Fruit fly (Drosophila melanogaster) whole organism: ENCODE results near the gene Cyfip.

ENCODE experiments used
- CG8478 ChIP-seq: fragments of >200 bp; optimal IDR thresholded peaks from 2 replicates; lab custom pipeline; 2018; ENCODE audit warnings: inconsistent platforms
- Dll ChIP-seq: fragments of >200 bp; optimal IDR thresholded peaks from 2 replicates; lab custom pipeline; 2017
- EcR ChIP-seq, 2 experiments: fragments of >200 bp; optimal IDR thresholded peaks; 2 replicates each; lab custom pipeline; 2017; ENCODE audit warnings: missing biosample characterization in 2 of 2, missing genetic modification characterization in 2 of 2, missing genetic modification reagents in 2 of 2
- pan ChIP-seq: fragments of >200 bp; optimal IDR thresholded peaks from 2 replicates; lab custom pipeline; 2017
- psq ChIP-seq: fragments of >200 bp; optimal IDR thresholded peaks from 2 replicates; lab custom pipeline; 2017
- usp ChIP-seq: fragments of >200 bp; optimal IDR thresholded peaks from 2 replicates; lab custom pipeline; 2017; ENCODE audit warnings: missing biosample characterization, missing genetic modification characterization, mixed read lengths

The Cyfip gene

DNA sequence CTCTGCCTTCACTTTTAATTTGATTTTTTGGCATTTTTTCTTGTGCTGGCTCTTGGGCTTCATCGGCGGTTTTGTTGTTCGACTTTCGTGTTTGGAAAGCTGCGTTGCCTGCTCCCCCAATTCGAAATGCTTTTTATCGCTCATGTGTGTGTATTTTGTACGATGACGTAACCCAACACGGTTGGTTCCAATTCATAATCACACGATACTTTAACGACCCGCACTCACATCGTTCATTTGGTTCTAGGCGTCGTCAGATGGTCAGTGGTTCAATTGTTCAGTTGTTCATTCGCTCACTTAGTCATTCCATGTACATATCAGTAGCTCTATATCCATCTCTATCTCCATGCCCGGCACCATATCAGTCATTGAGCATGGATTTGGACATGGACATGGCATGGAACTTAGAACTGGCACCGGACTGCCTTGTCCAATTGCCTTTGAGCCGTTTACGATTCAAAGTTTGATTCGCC, 39.2 kb upstream of the Cyfip start:
- TF ChIP-seq Dll (lab: Kevin White, UChicago) (no peak), psq (lab: Kevin White, UChicago) (no peak), pan (lab: Kevin White, UChicago) (no peak), CG8478 (lab: Kevin White, UChicago) (no peak), usp (GFP tag; lab: Kevin White, UChicago) (no peak), EcR (GFP tag; optimal IDR thresholded peaks at IDR 0.05; lab: Kevin White, UChicago) (no peak)

DNA sequence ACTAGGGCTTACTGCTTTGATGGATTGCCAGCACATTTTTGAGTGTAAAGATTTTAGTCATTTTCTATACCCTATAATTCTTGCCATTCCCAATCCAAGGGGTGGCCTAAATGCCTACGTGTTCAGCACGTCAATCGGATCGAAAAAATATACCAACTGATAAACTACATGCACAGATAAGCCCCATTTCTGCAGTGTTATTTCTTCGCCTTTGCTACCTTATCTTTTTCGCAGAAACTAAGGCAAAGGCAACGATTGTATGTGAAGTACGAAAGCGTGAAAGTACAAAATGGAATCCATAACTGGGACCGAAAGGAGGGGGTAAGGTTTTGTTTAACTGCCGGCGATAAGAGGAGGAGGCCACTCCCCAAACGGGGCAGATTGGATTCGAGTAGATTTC, 35.2 kb upstream of the Cyfip start:
- no peak for TF ChIP-seq pan (lab: Kevin White, UChicago)
- TF ChIP-seq usp (GFP tag; lab: Kevin White, UChicago) = no peak
- no peak for TF ChIP-seq CG8478 (lab: Kevin White, UChicago)

DNA sequence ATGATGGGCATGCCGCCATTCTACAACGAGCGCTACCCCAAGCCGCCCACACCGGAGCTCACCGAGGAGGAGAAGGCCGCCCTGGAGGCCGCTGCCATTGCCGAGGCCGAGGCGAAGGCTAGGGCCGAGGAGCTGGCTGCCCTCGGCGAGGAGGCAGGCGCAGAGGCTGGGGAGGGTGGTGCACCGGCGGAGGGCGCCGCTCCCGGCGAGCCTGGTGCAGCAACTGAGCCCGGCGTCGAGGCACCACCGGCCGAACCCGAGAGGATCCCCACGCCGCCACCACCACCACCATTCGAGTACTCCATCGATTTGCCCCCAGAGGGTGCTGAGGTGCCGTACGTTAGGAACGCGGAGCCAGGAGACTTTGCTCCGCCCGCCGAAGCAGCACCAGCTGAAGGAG, 27.8 kb upstream of the Cyfip start:
- TF ChIP-seq psq (lab: Kevin White, UChicago) = no peak
- TF ChIP-seq pan (lab: Kevin White, UChicago) = no peak
- TF ChIP-seq usp (GFP tag; lab: Kevin White, UChicago) = no peak
- TF ChIP-seq EcR (GFP tag; optimal IDR thresholded peaks at IDR 0.05; lab: Kevin White, UChicago) = no peak
- TF ChIP-seq CG8478 (lab: Kevin White, UChicago) = no peak
- no peak for TF ChIP-seq Dll (lab: Kevin White, UChicago)

DNA sequence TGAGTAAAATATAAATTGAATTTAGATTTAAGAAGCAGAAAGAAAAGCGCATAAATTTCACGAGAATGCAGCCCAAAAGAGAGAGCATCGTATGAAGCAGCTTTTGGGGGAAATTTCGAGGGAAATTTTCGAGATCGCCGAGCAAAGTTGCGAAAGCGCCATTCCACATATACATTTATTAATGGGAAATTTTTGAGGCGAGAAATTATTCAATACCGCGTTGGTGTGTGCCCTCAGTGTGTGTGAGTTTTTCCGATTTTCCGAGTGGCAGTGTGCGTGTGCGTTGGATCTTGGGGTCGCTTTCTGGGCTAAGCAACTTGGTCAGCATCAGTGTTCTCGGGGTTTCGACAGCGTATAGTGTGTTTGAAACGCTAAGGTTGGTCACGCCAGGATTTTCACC, 23.1 kb upstream of the Cyfip start, which contains the start of gene Tm2:
TSS of gene Tm2 (plus strand) at position 270 of the 400 bp plus-strand sequence.
- TF ChIP-seq CG8478 (lab: Kevin White, UChicago) = no peak
- no peak for TF ChIP-seq EcR (GFP tag; optimal IDR thresholded peaks at IDR 0.05; lab: Kevin White, UChicago)
- no peak for TF ChIP-seq pan (lab: Kevin White, UChicago)
- no peak for TF ChIP-seq Dll (lab: Kevin White, UChicago)
- no peak for TF ChIP-seq usp (GFP tag; lab: Kevin White, UChicago)
- TF ChIP-seq psq (lab: Kevin White, UChicago) = no peak

DNA sequence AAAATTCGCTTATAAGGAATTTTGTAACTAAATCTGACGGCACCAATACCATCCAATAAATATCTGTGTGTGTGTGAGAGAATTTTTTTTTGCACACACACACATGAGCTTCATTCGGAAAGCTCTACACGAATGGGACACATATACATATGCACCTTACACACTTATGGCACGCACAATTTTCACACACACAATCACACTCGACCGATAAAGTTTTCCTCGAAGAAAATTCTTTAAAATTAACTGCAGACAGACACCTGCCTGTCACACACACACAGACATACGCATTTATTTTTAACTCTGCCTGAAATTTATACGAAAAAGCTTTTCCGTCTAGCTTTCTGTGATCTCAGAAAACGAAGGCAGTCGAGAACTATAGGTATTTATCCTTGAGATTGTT, 22.4 kb upstream of the Cyfip start:
- TF ChIP-seq EcR (GFP tag; optimal IDR thresholded peaks at IDR 0.05; lab: Kevin White, UChicago) (no peak), usp (GFP tag; lab: Kevin White, UChicago) (no peak), pan (lab: Kevin White, UChicago) (no peak), CG8478 (lab: Kevin White, UChicago) (no peak), psq (lab: Kevin White, UChicago) (no peak), Dll (lab: Kevin White, UChicago) (no peak)

DNA sequence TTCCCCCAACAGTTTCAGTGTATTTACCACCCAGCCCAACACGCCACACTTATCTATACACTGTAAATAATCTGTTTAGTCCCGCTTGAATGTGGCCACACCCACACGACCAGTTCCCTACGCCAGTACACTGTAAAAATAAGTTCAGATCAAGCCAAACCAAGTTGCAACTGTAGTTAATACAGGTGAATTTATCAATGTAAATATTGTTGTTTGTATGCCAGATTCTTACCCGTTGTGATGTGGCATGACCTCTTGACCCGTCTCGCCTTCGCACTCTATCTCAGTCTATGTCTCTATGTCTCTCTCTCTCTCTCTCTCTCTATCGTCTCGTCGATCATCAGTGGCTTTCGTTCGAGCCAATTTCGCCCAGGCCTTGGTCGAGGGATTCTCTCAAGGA, 19.2 kb upstream of the Cyfip start:
- TF ChIP-seq EcR (GFP tag; optimal IDR thresholded peaks at IDR 0.05; lab: Kevin White, UChicago) = no peak
- no peak for TF ChIP-seq Dll (lab: Kevin White, UChicago)
- TF ChIP-seq pan (lab: Kevin White, UChicago) = no peak
- no peak for TF ChIP-seq usp (GFP tag; lab: Kevin White, UChicago)
- TF ChIP-seq CG8478 (lab: Kevin White, UChicago) = no peak
- no peak for TF ChIP-seq psq (lab: Kevin White, UChicago)

DNA sequence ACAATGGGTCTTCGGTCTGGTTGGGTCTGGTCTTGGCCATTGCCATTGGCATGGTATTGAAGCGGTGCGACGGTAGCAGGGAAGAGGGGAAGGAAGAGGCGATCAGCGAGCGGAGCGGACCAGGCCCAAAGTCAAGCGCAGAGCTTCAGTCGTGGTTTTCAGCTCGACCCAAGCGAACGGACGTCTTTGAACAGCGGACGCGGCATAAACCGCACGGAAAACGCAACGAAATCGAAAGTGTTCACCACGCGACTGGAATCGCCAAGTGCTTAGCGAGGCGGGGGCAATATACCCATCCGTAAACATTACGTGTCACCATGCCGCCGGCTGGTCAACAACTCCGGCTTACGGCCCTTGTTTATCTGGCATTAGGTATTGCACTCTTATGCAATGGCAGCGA, 16.7 kb upstream of the Cyfip start, which contains the start of gene CG14866:
TSS of gene CG14866 (plus strand) at position 146 of the 400 bp plus-strand sequence.
- TF ChIP-seq Dll (lab: Kevin White, UChicago) = no peak
- no peak for TF ChIP-seq CG8478 (lab: Kevin White, UChicago)
- TF ChIP-seq pan (lab: Kevin White, UChicago) = no peak
- no peak for TF ChIP-seq psq (lab: Kevin White, UChicago)
- TF ChIP-seq usp (GFP tag; lab: Kevin White, UChicago) = no peak
- no peak for TF ChIP-seq EcR (GFP tag; optimal IDR thresholded peaks at IDR 0.05; lab: Kevin White, UChicago)

DNA sequence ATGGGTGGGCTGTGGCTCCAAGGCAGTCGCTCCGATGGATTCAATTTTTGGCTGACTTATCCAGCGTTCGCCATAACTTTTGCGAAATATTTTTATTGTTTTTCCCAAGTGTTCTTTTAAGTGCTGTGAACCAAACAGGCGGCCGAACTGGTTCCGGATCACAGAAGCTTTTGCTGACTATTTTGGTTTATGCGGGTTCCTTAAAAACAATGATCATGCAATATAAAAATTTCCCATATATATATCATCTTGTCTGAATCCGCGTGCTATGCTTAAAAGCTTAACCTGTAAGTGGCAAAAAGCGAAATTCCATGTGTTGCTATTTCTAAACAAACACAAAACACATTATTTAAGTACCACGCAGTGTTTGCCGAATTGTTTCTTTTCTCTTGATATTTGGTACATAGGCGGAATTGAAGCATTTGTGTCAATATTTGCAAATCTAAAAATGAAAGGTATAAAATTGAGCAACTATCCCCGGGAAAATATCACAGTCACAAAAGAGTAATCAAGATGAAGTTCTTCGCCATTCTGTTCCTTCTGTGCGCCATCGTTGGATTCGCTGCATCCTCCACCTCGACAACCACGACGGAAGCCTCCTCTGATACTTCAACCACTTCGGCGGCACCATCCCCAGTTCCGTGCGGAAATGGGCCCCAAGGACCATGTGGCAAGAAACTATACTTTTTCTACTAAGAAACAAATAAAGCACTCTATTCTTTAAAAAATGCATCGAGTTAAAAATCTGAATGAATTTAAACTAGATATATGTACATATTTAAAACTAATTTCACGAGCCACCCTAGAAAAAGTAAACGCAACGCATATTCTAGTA, 12.9 kb upstream of the Cyfip start, which contains the start of the genes CG6276 and CG44040:
TSS of gene CG6276 (minus strand) at position 158 of the 835 bp plus-strand sequence.
TSS of gene CG44040 (plus strand) at position 467 of the 835 bp plus-strand sequence.
- no peak for TF ChIP-seq pan (lab: Kevin White, UChicago)
- no peak for TF ChIP-seq Dll (lab: Kevin White, UChicago)
- TF ChIP-seq CG8478 (lab: Kevin White, UChicago) = no peak
- no peak for TF ChIP-seq psq (lab: Kevin White, UChicago)
- no peak for TF ChIP-seq usp (GFP tag; lab: Kevin White, UChicago)
- no peak for TF ChIP-seq EcR (GFP tag; optimal IDR thresholded peaks at IDR 0.05; lab: Kevin White, UChicago)

DNA sequence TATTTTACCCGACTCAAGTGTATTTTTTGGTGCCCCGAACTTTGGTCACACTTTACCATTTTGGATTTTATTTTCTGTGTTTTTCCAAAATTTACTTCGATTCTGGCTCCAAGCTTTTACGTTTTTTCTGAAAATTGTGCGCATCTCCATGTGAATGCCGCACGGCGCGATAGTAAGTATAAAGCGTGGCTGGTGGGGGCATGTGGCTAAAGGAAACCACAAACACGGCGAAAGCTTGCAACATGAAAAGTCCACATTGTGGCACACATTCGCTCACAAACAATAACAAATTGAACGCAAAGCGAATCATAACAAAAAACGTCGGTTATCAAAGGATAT, 12.3 kb upstream of the Cyfip start, which contains the start of gene ear:
TSS of gene ear (plus strand) at position 10 of the 339 bp plus-strand sequence.
- TF ChIP-seq CG8478 (lab: Kevin White, UChicago) (no peak), psq (lab: Kevin White, UChicago) (no peak), EcR (GFP tag; optimal IDR thresholded peaks at IDR 0.05; lab: Kevin White, UChicago) (no peak), Dll (lab: Kevin White, UChicago) (no peak), pan (lab: Kevin White, UChicago) (no peak), usp (GFP tag; lab: Kevin White, UChicago) (no peak)

DNA sequence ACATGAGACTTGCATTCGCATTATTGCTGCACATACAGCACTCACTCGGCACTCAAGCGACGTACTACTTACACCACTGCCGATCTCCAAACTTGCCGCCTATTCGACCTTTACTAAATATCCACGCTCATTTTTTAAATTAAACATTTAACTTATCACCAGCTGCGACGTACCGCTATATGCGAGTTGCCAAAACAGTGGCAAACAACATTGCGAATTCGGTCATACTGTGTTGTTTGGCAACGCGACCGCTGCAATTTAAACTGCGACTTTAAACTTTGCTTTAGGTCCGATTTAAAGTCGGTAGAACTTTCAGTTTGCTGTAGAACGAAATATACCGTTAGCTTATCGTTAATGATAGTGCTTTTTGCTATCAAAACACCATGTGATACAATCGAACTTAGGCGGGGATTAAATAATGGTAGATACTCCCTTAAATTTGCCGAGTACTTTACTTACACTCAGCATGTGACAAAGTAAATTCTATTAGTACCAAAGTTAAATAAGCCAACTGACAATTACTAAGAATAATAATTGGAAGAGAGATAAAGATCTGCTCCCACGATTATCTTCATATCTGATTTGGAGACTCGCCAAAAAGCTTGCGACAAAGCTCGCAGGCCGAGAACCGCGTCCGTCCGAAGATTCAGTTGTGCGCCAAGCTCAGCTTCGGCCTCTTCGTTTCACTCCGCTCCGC, 4.8 kb upstream of the Cyfip start, which contains the start of the genes CG6236 and ea:
TSS of gene CG6236 (minus strand) at position 187 of the 697 bp plus-strand sequence.
TSS of gene ea (plus strand) at position 647 of the 697 bp plus-strand sequence.
- TF ChIP-seq usp (GFP tag; lab: Kevin White, UChicago) = no peak
- no peak for TF ChIP-seq psq (lab: Kevin White, UChicago)
- TF ChIP-seq pan (lab: Kevin White, UChicago) = no peak
- TF ChIP-seq CG8478 (lab: Kevin White, UChicago) = no peak
- no peak for TF ChIP-seq EcR (GFP tag; optimal IDR thresholded peaks at IDR 0.05; lab: Kevin White, UChicago)
- TF ChIP-seq Dll (lab: Kevin White, UChicago) = no peak
